Worm (Caenorhabditis elegans) whole organism, L4 larva: ENCODE data around the gene cyp-14A4.

ENCODE experiments used
- D1046.2 ChIP-seq: fragments of 200-800 bp; sonication (Bioruptor generic); IDR thresholded peaks from 2 replicates; pipeline ENCODE4 v1.3.6; 2022; ENCODE audit warnings: missing genetic modification characterization, missing compliant biosample characterization
- R02D3.7 ChIP-seq: fragments of 150-350 bp; sonication (generic microtip); optimal IDR thresholded peaks from 3 replicates; lab custom pipeline; 2014; ENCODE audit warnings: missing biosample characterization, missing genetic modification characterization
- T20F7.1 ChIP-seq: fragments of 200-800 bp; sonication (Bioruptor generic); optimal IDR thresholded peaks from 2 replicates; lab custom pipeline; 2018; ENCODE audit warnings: mild to moderate bottlenecking, missing genetic modification characterization, missing compliant biosample characterization
- Y105C5A.15 ChIP-seq: fragments of 200-800 bp; sonication (Bioruptor generic); IDR thresholded peaks from 2 replicates; pipeline ENCODE4 v1.3.6; 2022; ENCODE audit warnings: missing genetic modification characterization, missing compliant biosample characterization
- ZK337.2 ChIP-seq: fragments of 200-800 bp; sonication (Bioruptor generic); IDR thresholded peaks from 2 replicates; pipeline ENCODE4 v1.3.6; 2022; ENCODE audit warnings: missing genetic modification reagents, missing genetic modification characterization, missing compliant biosample characterization
- aha-1 ChIP-seq: fragments of 150-350 bp; peaks from one replicate; lab custom pipeline; 2014; ENCODE audit warnings: missing biosample characterization, missing genetic modification characterization
- ama-1 ChIP-seq: fragments of 150-350 bp; optimal IDR thresholded peaks from 2 replicates; lab custom pipeline; 2014; ENCODE audit warnings: inconsistent platforms, mixed read lengths
- ceh-44 ChIP-seq: fragments of 200-800 bp; sonication (Bioruptor generic); IDR thresholded peaks from 2 replicates; pipeline ENCODE4 v1.3.6; 2022; ENCODE audit warnings: missing genetic modification reagents, missing genetic modification characterization, missing compliant biosample characterization
- daf-19 ChIP-seq: fragments of 200-800 bp; sonication (Bioruptor generic); conservative IDR thresholded peaks from 2 replicates; pipeline ENCODE4 v1.3.6; 2022; ENCODE audit warnings: missing genetic modification characterization, missing compliant biosample characterization
- dpl-1 ChIP-seq: fragments of 150-350 bp; optimal IDR thresholded peaks from 2 replicates; lab custom pipeline; 2014; ENCODE audit warnings: missing biosample characterization, missing genetic modification reagents, missing genetic modification characterization
- egl-27 ChIP-seq: sonication (generic microtip); optimal IDR thresholded peaks from 3 replicates; lab custom pipeline; 2017; ENCODE audit warnings: missing biosample characterization, missing genetic modification reagents, missing genetic modification characterization
- hlh-30 ChIP-seq: sonication (generic microtip); optimal IDR thresholded peaks from 2 replicates; lab custom pipeline; 2017; ENCODE audit warnings: antibody characterized with exemption, mild to moderate bottlenecking, missing genetic modification characterization, missing compliant biosample characterization; ENCODE audit not compliant: insufficient read depth
- jun-1 ChIP-seq: fragments of 150-350 bp; optimal IDR thresholded peaks from 2 replicates; lab custom pipeline; 2014; ENCODE audit warnings: missing biosample characterization, missing genetic modification reagents, missing genetic modification characterization
- lin-1 ChIP-seq: fragments of 200-800 bp; sonication (Bioruptor generic); IDR thresholded peaks from 2 replicates; pipeline ENCODE4 v1.3.6; 2022; ENCODE audit warnings: missing genetic modification reagents, missing genetic modification characterization, missing compliant biosample characterization
- lin-13 ChIP-seq: fragments of 150-350 bp; optimal IDR thresholded peaks from 2 replicates; lab custom pipeline; 2014; ENCODE audit warnings: missing biosample characterization, missing genetic modification reagents, missing genetic modification characterization
- lin-38 ChIP-seq: fragments of 200-800 bp; sonication (Bioruptor generic); IDR thresholded peaks from 2 replicates; pipeline ENCODE4 v1.3.6; 2022; ENCODE audit warnings: missing genetic modification reagents, missing genetic modification characterization, missing compliant biosample characterization
- lir-3 ChIP-seq: sonication (generic microtip); optimal IDR thresholded peaks from 2 replicates; lab custom pipeline; 2016; ENCODE audit warnings: mild to moderate bottlenecking, missing genetic modification characterization, missing compliant biosample characterization
- madf-9 ChIP-seq: fragments of 200-800 bp; sonication (Bioruptor generic); conservative IDR thresholded peaks from 2 replicates; pipeline ENCODE4 v1.3.6; 2022; ENCODE audit warnings: missing genetic modification reagents, missing genetic modification characterization, missing compliant biosample characterization
- mxl-3 ChIP-seq: fragments of 200-800 bp; sonication (Bioruptor generic); optimal IDR thresholded peaks from 2 replicates; lab custom pipeline; 2018; ENCODE audit warnings: mild to moderate bottlenecking, missing genetic modification characterization, missing compliant biosample characterization
- nhr-111 ChIP-seq: fragments of 200-800 bp; sonication (Bioruptor generic); optimal IDR thresholded peaks from 2 replicates; lab custom pipeline; 2018; ENCODE audit warnings: mild to moderate bottlenecking, missing genetic modification characterization, missing compliant biosample characterization
- nhr-6 ChIP-seq: fragments of 150-350 bp; optimal IDR thresholded peaks from 2 replicates; lab custom pipeline; 2014; ENCODE audit warnings: missing biosample characterization, missing genetic modification characterization
- nhr-76 ChIP-seq: fragments of 150-350 bp; optimal IDR thresholded peaks from 2 replicates; lab custom pipeline; 2014; ENCODE audit warnings: missing biosample characterization, missing genetic modification characterization
- pqm-1 ChIP-seq: sonication (generic microtip); optimal IDR thresholded peaks from 2 replicates; lab custom pipeline; 2017; ENCODE audit warnings: missing biosample characterization, missing genetic modification characterization
- tag-97 ChIP-seq: fragments of 200-800 bp; sonication (Bioruptor generic); IDR thresholded peaks from 2 replicates; pipeline ENCODE4 v1.3.6; 2022; ENCODE audit warnings: missing genetic modification characterization, missing compliant biosample characterization
- unc-62 ChIP-seq, 3 experiments: fragments of 150-350 bp in 1 of 3; sonication (generic microtip); optimal IDR thresholded peaks in 2 of 3; peaks in 1 of 3; 1 replicate in 1 of 3; 2 replicates in 2 of 3; lab custom pipeline; 2014 to 2017; ENCODE audit warnings: missing biosample characterization in 3 of 3, missing genetic modification characterization in 3 of 3, missing genetic modification reagents in 3 of 3, missing genotype in 1 of 3
- zip-11 ChIP-seq: fragments of 200-800 bp; sonication (Bioruptor generic); IDR thresholded peaks from 2 replicates; pipeline ENCODE4 v1.3.6; 2022; ENCODE audit warnings: missing genetic modification characterization, missing compliant biosample characterization

Gene cyp-14A4

ce11 chrX:13242231-13242630 is 41.8 kb downstream of the cyp-14A4 start, which contains the start of gene K08H2.5:
Gene K08H2.5, minus strand, starts transcription at chrX:13242331.
- TF ChIP-seq unc-62 (GFP tag; optimal IDR thresholded peaks at IDR 0.05 in 1 of 2; lab: Kevin White, UChicago), result no peak
- no peak for TF ChIP-seq unc-62 (tag; optimal IDR thresholded peaks at IDR 0.05; lab: Kevin White, UChicago)
- TF ChIP-seq madf-9 (GFP tag; lab: Robert Waterston, UW), result no peak
- TF ChIP-seq zip-11 (GFP tag; lab: Robert Waterston, UW), result no peak
- TF ChIP-seq lin-1, result no peak

- no peak for TF ChIP-seq R02D3.7 (tag; lab: Kevin White, UChicago)
- TF ChIP-seq nhr-6 (tag; lab: Kevin White, UChicago), result no peak
- TF ChIP-seq daf-19 (GFP tag; lab: Robert Waterston, UW), result no peak
- TF ChIP-seq D1046.2, result no peak
- no peak for TF ChIP-seq Y105C5A.15 (GFP tag; lab: Robert Waterston, UW)
- TF ChIP-seq lin-13 (GFP tag; lab: Kevin White, UChicago), result no peak
- TF ChIP-seq tag-97, result no peak
Observed at ce11 chrX:13238197-13238596, 45.8 kb downstream of the cyp-14A4 start, which contains the start of gene K08H2.4. Gene K08H2.4, plus strand, starts transcription at chrX:13238497.

- TF ChIP-seq lin-38 (GFP tag; lab: Robert Waterston, UW) (no peak), hlh-30 (tag; lab: Kevin White, UChicago) (no peak), R02D3.7 (tag; lab: Kevin White, UChicago) (no peak), lir-3 (tag; lab: Kevin White, UChicago) (no peak), tag-97 (no peak), dpl-1 (no peak), T20F7.1 (GFP tag; lab: Kevin White, UChicago) (no peak), egl-27 (tag; lab: Kevin White, UChicago) (no peak), nhr-76 (tag; lab: Kevin White, UChicago) (no peak), ama-1 (lab: Kevin White, UChicago) (no peak), ceh-44 (GFP tag; lab: Robert Waterston, UW) (no peak), jun-1 (tag; lab: Kevin White, UChicago) (no peak)
Observed at ce11 chrX:13237102-13237501, 46.9 kb downstream of the cyp-14A4 start, which contains the start of gene K08H2.3. Gene K08H2.3, plus strand, starts transcription at chrX:13237402.

- TF ChIP-seq aha-1 (tag; lab: Kevin White, UChicago) (peak; percentile 1), R02D3.7 (tag; lab: Kevin White, UChicago) (no peak)
Observed at ce11 chrX:13234879-13235278, 49.1 kb downstream of the cyp-14A4 start, which contains the start of gene K08H2.2. Gene K08H2.2, minus strand, starts transcription at chrX:13234979.

- TF ChIP-seq ZK337.2 (GFP tag; lab: Robert Waterston, UW) (no peak), pqm-1 (no peak), mxl-3 (no peak), nhr-111 (no peak), aha-1 (tag; lab: Kevin White, UChicago) (peak; percentile 45)
Observed at ce11 chrX:13232259-13232658, 51.7 kb downstream of the cyp-14A4 start, which contains the start of gene bgnt-1.5. Gene bgnt-1.5, minus strand, starts transcription at chrX:13232359.
